Fruit fly (Drosophila melanogaster): Measurements from ENCODE around the gene Mnt.

dm6 chrX:3748248-3748647 lies 76.6 kb downstream of the Mnt start:
- TF ChIP-seq ap (GFP tag; IDR thresholded peaks at IDR 0.05) (0 out of 2 replicates have a peak, but pooled peaks have one; percentile 24), CG8478 (optimal IDR thresholded peaks at IDR 0.05) (no peak), tap (tag; optimal IDR thresholded peaks at IDR 0.05) (peak; percentile 62), Nf-YB (GFP tag; optimal IDR thresholded peaks at IDR 0.05) (peak; percentile 40), vnd (GFP tag; IDR thresholded peaks at IDR 0.05; ENCODE audit: partially characterized antibody) (no peak), Atf-2 (GFP tag; optimal IDR thresholded peaks at IDR 0.05) (no peak), crp (GFP tag; optimal IDR thresholded peaks at IDR 0.05) (no peak), Oaz (GFP tag; IDR thresholded peaks at IDR 0.05) (peak; percentile 46), Awh (GFP tag; IDR thresholded peaks at IDR 0.05) (no peak), CG43689 (GFP tag; IDR thresholded peaks at IDR 0.05) (no peak), CG4617 (GFP tag; optimal IDR thresholded peaks at IDR 0.05; ENCODE audit: borderline replicate concordance) (peak; percentile 10), so (GFP tag; IDR thresholded peaks at IDR 0.05) (peak; percentile 64), chm (GFP tag; IDR thresholded peaks at IDR 0.05) (no peak)
